Fruit fly (Drosophila melanogaster): ENCODE results near the gene Acbp5.
A peak's percentile ranks its signal among the peaks of the same experiment; 100 is the strongest.

The Acbp5 gene

dm6 chr3L:8765493-8765892 is 22.9 kb downstream of the Acbp5 start (continued):
- TF ChIP-seq CG7786 (GFP tag; optimal IDR thresholded peaks at IDR 0.05) = no peak
- peak; percentile 74 for TF ChIP-seq zfh1 (GFP tag; IDR thresholded peaks at IDR 0.05)
- TF ChIP-seq dmrt11E (tag; optimal IDR thresholded peaks at IDR 0.05) = peak; percentile 37
- no peak for TF ChIP-seq pita (GFP tag; optimal IDR thresholded peaks at IDR 0.05)
- TF ChIP-seq CG5953 (GFP tag; IDR thresholded peaks at IDR 0.05) = peak; percentile 59
- TF ChIP-seq CHES-1-like (GFP tag; optimal IDR thresholded peaks at IDR 0.05) = no peak
- TF ChIP-seq HLHmδ (GFP tag; optimal IDR thresholded peaks at IDR 0.05) = no peak
- no peak for TF ChIP-seq dm (GFP tag; optimal IDR thresholded peaks at IDR 0.05)
- TF ChIP-seq maf-S (GFP tag; optimal IDR thresholded peaks at IDR 0.05) = no peak
- peak; percentile 65; the same call in 1 of the 2 replicates for TF ChIP-seq ara (GFP tag; IDR thresholded peaks at IDR 0.05)
- peak; percentile 37; the same call in 2 of the 3 replicates for TF ChIP-seq CG14050 (GFP tag; IDR thresholded peaks at IDR 0.05)
- no peak for TF ChIP-seq CG8281 (tag; optimal IDR thresholded peaks at IDR 0.05)
- no peak for TF ChIP-seq psq (GFP tag; optimal IDR thresholded peaks at IDR 0.05)
- TF ChIP-seq disco-r (GFP tag; optimal IDR thresholded peaks at IDR 0.05) = no peak
- no peak for TF ChIP-seq danr (GFP tag; IDR thresholded peaks at IDR 0.05)
- TF ChIP-seq wdn (GFP tag; IDR thresholded peaks at IDR 0.05) = no peak
- no peak for TF ChIP-seq Hmr (GFP tag; optimal IDR thresholded peaks at IDR 0.05)
- TF ChIP-seq CG6272 (GFP tag; IDR thresholded peaks at IDR 0.05) = no peak; the same call in 1 of the 2 replicates
- no peak for TF ChIP-seq pan (optimal IDR thresholded peaks at IDR 0.05)
- peak in 1 of 2 experiments; percentile 35 for TF ChIP-seq pan (GFP tag; optimal IDR thresholded peaks at IDR 0.05 in 1 of 2, IDR thresholded peaks at IDR 0.05 in 1 of 2)
- no peak for TF ChIP-seq Bteb2 (GFP tag; optimal IDR thresholded peaks at IDR 0.05)
- peak; percentile 97 for TF ChIP-seq Drgx (GFP tag; IDR thresholded peaks at IDR 0.05)
- TF ChIP-seq CG12769 (tag; optimal IDR thresholded peaks at IDR 0.05) = no peak
- TF ChIP-seq zf30C (GFP tag; optimal IDR thresholded peaks at IDR 0.05) = peak; percentile 71
- no peak for TF ChIP-seq CG14860 (GFP tag; IDR thresholded peaks at IDR 0.05; ENCODE audit: partially characterized antibody)
- no peak for TF ChIP-seq CG1603 (tag; optimal IDR thresholded peaks at IDR 0.05)
- no peak for TF ChIP-seq nerfin-2 (GFP tag; IDR thresholded peaks at IDR 0.05; ENCODE audit: partially characterized antibody)
- no peak for TF ChIP-seq CG15514 (GFP tag; optimal IDR thresholded peaks at IDR 0.05)
- TF ChIP-seq tin (GFP tag; optimal IDR thresholded peaks at IDR 0.05) = no peak
- no peak for TF ChIP-seq lola (GFP tag; optimal IDR thresholded peaks at IDR 0.05)
- TF ChIP-seq CG16779 (GFP tag; IDR thresholded peaks at IDR 0.05) = no peak
- TF ChIP-seq dysf (GFP tag; IDR thresholded peaks at IDR 0.05) = no peak; the same call in 2 of the 3 replicates
- no peak for TF ChIP-seq fu2 (GFP tag; optimal IDR thresholded peaks at IDR 0.05)
- no peak for TF ChIP-seq luna (GFP tag; optimal IDR thresholded peaks at IDR 0.05)
- no peak for TF ChIP-seq CG16815 (GFP tag; optimal IDR thresholded peaks at IDR 0.05)
- TF ChIP-seq Hr3 (GFP tag; optimal IDR thresholded peaks at IDR 0.05) = no peak
- TF ChIP-seq TFAM (GFP tag; optimal IDR thresholded peaks at IDR 0.05) = no peak
- no peak for TF ChIP-seq CG30020 (tag; optimal IDR thresholded peaks at IDR 0.05)
- no peak for TF ChIP-seq her (GFP tag; optimal IDR thresholded peaks at IDR 0.05)
- TF ChIP-seq gsb (GFP tag; IDR thresholded peaks at IDR 0.05) = no peak
- TF ChIP-seq bbx (GFP tag; IDR thresholded peaks at IDR 0.05; ENCODE audit: partially characterized antibody) = no peak
- TF ChIP-seq h (optimal IDR thresholded peaks at IDR 0.05) = no peak
- no peak for TF ChIP-seq ERR (GFP tag; optimal IDR thresholded peaks at IDR 0.05)
- TF ChIP-seq wor (GFP tag; IDR thresholded peaks at IDR 0.05) = peak; percentile 53
- TF ChIP-seq crp (GFP tag; optimal IDR thresholded peaks at IDR 0.05) = no peak
- no peak for TF ChIP-seq CG34376 (GFP tag; optimal IDR thresholded peaks at IDR 0.05)
- peak; percentile 14 for TF ChIP-seq CG1233 (GFP tag; optimal IDR thresholded peaks at IDR 0.05)
- TF ChIP-seq BtbVII (GFP tag; optimal IDR thresholded peaks at IDR 0.05) = no peak
- TF ChIP-seq dimm (GFP tag; IDR thresholded peaks at IDR 0.05) = peak; percentile 7; the same call in 1 of the 2 replicates
- peak; percentile 37 for TF ChIP-seq CG10959 (GFP tag; IDR thresholded peaks at IDR 0.05)
- TF ChIP-seq gro (GFP tag; optimal IDR thresholded peaks at IDR 0.05) = no peak
- TF ChIP-seq CG1529 (GFP tag; optimal IDR thresholded peaks at IDR 0.05) = no peak

All from whole organism, embryonic.